Worm (Caenorhabditis elegans): ENCODE measurements around the gene H38K22.9.

Gene H38K22.9

ce11 chrIII:4362332-4362731 lies 38.4 kb downstream of the H38K22.9 start (continued):
- TF ChIP-seq spr-3 (GFP tag; optimal IDR thresholded peaks at IDR 0.05) (no peak), nhr-10 (tag; optimal IDR thresholded peaks at IDR 0.05) (no peak), lin-1 (GFP tag; IDR thresholded peaks at IDR 0.05) (0 out of 2 replicates have a peak, but pooled peaks have one; percentile 20), snpc-1.2 (GFP tag; IDR thresholded peaks at IDR 0.05) (0 out of 2 replicates have a peak, but pooled peaks have one; percentile 25), hif-1 (tag; optimal IDR thresholded peaks at IDR 0.05) (peak in 1 of 2 experiments; percentile 1), arid-1 (GFP tag; conservative IDR thresholded peaks at IDR 0.05) (peak; percentile 63; the same call in 1 of the 2 replicates), Y48G9A.11 (GFP tag; IDR thresholded peaks at IDR 0.05) (peak; percentile 63; the same call in 1 of the 2 replicates), lim-7 (GFP tag; IDR thresholded peaks at IDR 0.05) (peak; percentile 73; the same call in 1 of the 2 replicates), ZK546.5 (tag; optimal IDR thresholded peaks at IDR 0.05) (no peak), ceh-82 (tag; optimal IDR thresholded peaks at IDR 0.05) (no peak), dmd-9 (GFP tag; IDR thresholded peaks at IDR 0.05) (0 out of 2 replicates have a peak, but pooled peaks have one; percentile 43), F44E2.7 (GFP tag; IDR thresholded peaks at IDR 0.05) (0 out of 2 replicates have a peak, but pooled peaks have one; percentile 34), vab-7 (GFP tag; IDR thresholded peaks at IDR 0.05) (peak; percentile 71), mes-2 (tag; optimal IDR thresholded peaks at IDR 0.05; ENCODE audit: poor library complexity, severe bottlenecking) (peak; percentile 63), madf-9 (GFP tag; conservative IDR thresholded peaks at IDR 0.05) (peak; percentile 64; the same call in 1 of the 2 replicates), rbr-2 (tag; optimal IDR thresholded peaks at IDR 0.05) (peak; percentile 12), duxl-1 (tag; optimal IDR thresholded peaks at IDR 0.05; ENCODE audit: poor library complexity) (peak; percentile 35), jun-1 (tag; optimal IDR thresholded peaks at IDR 0.05) (no peak), dve-1 (tag; optimal IDR thresholded peaks at IDR 0.05; ENCODE audit: insufficient read depth) (peak; percentile 41), egl-43 (GFP tag; IDR thresholded peaks at IDR 0.05) (peak; percentile 69), pha-4 (GFP tag; IDR thresholded peaks at IDR 0.05) (peak; percentile 46; the same call in 1 of the 2 replicates), pha-4 (tag; optimal IDR thresholded peaks at IDR 0.05) (no peak), lin-29 (GFP tag; IDR thresholded peaks at IDR 0.05) (0 out of 2 replicates have a peak, but pooled peaks have one; percentile 16), fos-1 (tag; optimal IDR thresholded peaks at IDR 0.05) (no peak)

- peak; percentile 8 for TF ChIP-seq mes-2 (tag; optimal IDR thresholded peaks at IDR 0.05; ENCODE audit: poor library complexity, severe bottlenecking)
- TF ChIP-seq dve-1 (tag; optimal IDR thresholded peaks at IDR 0.05; ENCODE audit: insufficient read depth), result peak; percentile 15
- TF ChIP-seq daf-8 (GFP tag; IDR thresholded peaks at IDR 0.05), result no peak
- no peak for TF ChIP-seq ceh-62 (tag; optimal IDR thresholded peaks at IDR 0.05)
- peak in 1 of 2 experiments; percentile 7 for TF ChIP-seq lsy-2 (tag; optimal IDR thresholded peaks at IDR 0.05)
- peak; percentile 39; the same call in 1 of the 2 replicates for TF ChIP-seq lin-38 (GFP tag; IDR thresholded peaks at IDR 0.05)
- TF ChIP-seq lin-1 (GFP tag; IDR thresholded peaks at IDR 0.05), result no peak
Measured at ce11 chrIII:4364974-4365373, 41.0 kb downstream of the H38K22.9 start, which contains the start of gene ckb-1. TSS of gene ckb-1 (plus strand) at chrIII:4365274.

- TF ChIP-seq lin-39 (tag; optimal IDR thresholded peaks at IDR 0.05) (no peak), mxl-3 (GFP tag; optimal IDR thresholded peaks at IDR 0.05) (no peak), mdt-29 (GFP tag; IDR thresholded peaks at IDR 0.05) (no peak), saeg-2 (GFP tag; IDR thresholded peaks at IDR 0.05) (no peak), ama-1 (optimal IDR thresholded peaks at IDR 0.05) (no peak), fos-1 (tag; optimal IDR thresholded peaks at IDR 0.05) (no peak), hlh-30 (tag; optimal IDR thresholded peaks at IDR 0.05; ENCODE audit: insufficient read depth) (no peak), ceh-82 (tag; optimal IDR thresholded peaks at IDR 0.05) (no peak), pha-4 (GFP tag; IDR thresholded peaks at IDR 0.05) (no peak), pha-4 (tag; optimal IDR thresholded peaks at IDR 0.05) (no peak), rbr-2 (tag; optimal IDR thresholded peaks at IDR 0.05) (no peak), dpl-1 (GFP tag; optimal IDR thresholded peaks at IDR 0.05) (no peak), fkh-10 (GFP tag; optimal IDR thresholded peaks at IDR 0.05) (no peak), nhr-76 (tag; optimal IDR thresholded peaks at IDR 0.05) (no peak), ceh-32 (tag; optimal IDR thresholded peaks at IDR 0.05; ENCODE audit: poor library complexity) (no peak), D1046.2 (GFP tag; IDR thresholded peaks at IDR 0.05) (no peak), tra-1 (GFP tag; IDR thresholded peaks at IDR 0.05) (no peak), F10B5.3 (tag; optimal IDR thresholded peaks at IDR 0.05) (no peak)
Measured at ce11 chrIII:4367649-4368048, 43.7 kb downstream of the H38K22.9 start, which contains the start of gene ckb-2. TSS of gene ckb-2 (plus strand) at chrIII:4367949.

Data from whole organism, L4 larva.